Worm (Caenorhabditis elegans) whole organism, young adult: ENCODE results near the gene F48G7.4.

ENCODE experiments used
- C17E4.6 ChIP-seq: fragments of 200-800 bp; sonication (Bioruptor generic); IDR thresholded peaks from 2 replicates; pipeline ENCODE4 v1.3.6; 2022; ENCODE audit warnings: missing genetic modification reagents, missing genetic modification characterization, missing compliant biosample characterization
- F57A8.1 ChIP-seq: fragments of 200-800 bp; sonication (Bioruptor generic); optimal IDR thresholded peaks from 2 replicates; lab custom pipeline; 2018; ENCODE audit warnings: mild to moderate bottlenecking, missing genetic modification characterization, moderate library complexity, missing compliant biosample characterization
- ama-1 ChIP-seq, 3 experiments: fragments of 150-350 bp in 1 of 3; sonication (generic microtip) in 2 of 3; optimal IDR thresholded peaks; 2 replicates each; lab custom pipeline; 2014 to 2018; ENCODE audit warnings: missing biosample characterization in 2 of 3, missing genetic modification characterization in 2 of 3, missing genetic modification reagents in 2 of 3
- ceh-27 ChIP-seq: fragments of 200-800 bp; sonication (Bioruptor generic); optimal IDR thresholded peaks from 2 replicates; lab custom pipeline; 2018; ENCODE audit warnings: mild to moderate bottlenecking, missing genetic modification characterization, moderate library complexity, missing compliant biosample characterization
- egl-18 ChIP-seq: fragments of 200-800 bp; sonication (Bioruptor generic); IDR thresholded peaks from 2 replicates; pipeline ENCODE4 v1.3.6; 2022; ENCODE audit warnings: missing genetic modification reagents, missing genetic modification characterization, missing compliant biosample characterization
- lin-26 ChIP-seq: fragments of 200-800 bp; sonication (Bioruptor generic); IDR thresholded peaks from 2 replicates; pipeline ENCODE4 v1.3.6; 2022; ENCODE audit warnings: missing genetic modification reagents, missing genetic modification characterization, missing compliant biosample characterization
- rpc-1 ChIP-seq, 2 experiments: fragments of 150-350 bp in 1 of 2; sonication (generic microtip) in 1 of 2; optimal IDR thresholded peaks; 2 replicates each; lab custom pipeline; 2014 to 2018; ENCODE audit warnings: missing biosample characterization in 1 of 2, missing genetic modification characterization in 1 of 2, missing genetic modification reagents in 1 of 2, missing genotype in 1 of 2
- ztf-3 ChIP-seq: fragments of 200-800 bp; sonication (Bioruptor generic); optimal IDR thresholded peaks from 2 replicates; lab custom pipeline; 2018; ENCODE audit warnings: mild to moderate bottlenecking, missing genetic modification characterization, missing compliant biosample characterization
- ztf-6 ChIP-seq: fragments of 200-800 bp; sonication (Bioruptor generic); IDR thresholded peaks from 2 replicates; pipeline ENCODE4 v1.3.6; 2022; ENCODE audit warnings: missing genetic modification reagents, missing genetic modification characterization, missing compliant biosample characterization

- TF ChIP-seq F57A8.1 (GFP tag; lab: Kevin White, UChicago) (no peak), ceh-27 (GFP tag; lab: Kevin White, UChicago) (no peak), ama-1 (optimal IDR thresholded peaks at IDR 0.05; lab: Kevin White, UChicago) (no peak), ama-1 (GFP tag; optimal IDR thresholded peaks at IDR 0.05; lab: Kevin White, UChicago) (no peak), ztf-6 (no peak), C17E4.6 (no peak), rpc-1 (optimal IDR thresholded peaks at IDR 0.05; lab: Kevin White, UChicago) (no peak), rpc-1 (tag; optimal IDR thresholded peaks at IDR 0.05; lab: Kevin White, UChicago) (no peak), lin-26 (GFP tag; lab: Robert Waterston, UW) (no peak), egl-18 (GFP tag; lab: Robert Waterston, UW) (no peak), ztf-3 (no peak)
These were observed 29.1 kb upstream of the F48G7.4 start, which contains the start of gene ZK488.6 for ce11 chrV:590182-590581.
